Fruit fly (Drosophila melanogaster): ENCODE results near the gene CG14969.

The CG14969 gene

DNA sequence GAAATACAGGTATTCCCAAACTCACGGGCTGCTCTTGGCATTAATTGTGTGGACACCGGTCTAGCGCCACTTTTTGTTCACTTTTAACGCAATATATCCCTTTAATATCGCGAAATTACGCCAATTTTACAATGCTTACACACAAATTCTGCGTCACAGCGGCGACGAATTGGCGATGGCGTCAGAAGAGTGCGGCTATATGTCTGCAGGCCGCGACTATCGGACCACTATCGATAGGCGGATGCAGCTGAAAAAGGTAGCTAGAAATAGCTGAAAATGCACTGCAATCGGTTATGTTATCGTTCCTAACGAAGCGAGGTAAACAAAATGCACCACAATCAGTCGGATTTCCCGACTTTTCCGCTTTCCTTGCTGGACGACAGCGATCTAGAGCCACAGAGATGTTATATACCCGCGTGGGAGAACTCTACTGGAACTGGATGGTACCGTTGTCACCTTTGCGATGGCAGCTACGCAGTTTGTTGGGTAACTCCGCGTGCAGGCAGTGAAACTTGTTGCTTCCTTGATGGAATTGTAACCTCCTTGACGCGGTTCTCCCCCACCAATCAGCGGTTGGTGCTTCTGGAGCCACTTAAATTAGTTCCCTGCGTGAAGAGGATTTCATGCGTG lies 39.3 kb upstream of the CG14969 start, which contains the start of the genes Ythdc1 and CG12010 (continued):
- TF ChIP-seq en (GFP tag; optimal IDR thresholded peaks at IDR 0.05) (no peak), oc (tag; optimal IDR thresholded peaks at IDR 0.05) (no peak), pros (GFP tag; optimal IDR thresholded peaks at IDR 0.05) (no peak), Rx (GFP tag; IDR thresholded peaks at IDR 0.05) (no peak), CG5180 (GFP tag; optimal IDR thresholded peaks at IDR 0.05) (no peak), CG7963 (GFP tag; IDR thresholded peaks at IDR 0.05; ENCODE audit: partially characterized antibody) (peak; percentile 95), Dfd (GFP tag; optimal IDR thresholded peaks at IDR 0.05) (no peak), CG7357 (GFP tag; IDR thresholded peaks at IDR 0.05) (0 out of 3 replicates have a peak, but pooled peaks have one; percentile 21), H2.0 (GFP tag; IDR thresholded peaks at IDR 0.05) (no peak), CG8944 (GFP tag; optimal IDR thresholded peaks at IDR 0.05) (no peak), corto (GFP tag; optimal IDR thresholded peaks at IDR 0.05) (no peak), CG13624 (GFP tag; optimal IDR thresholded peaks at IDR 0.05) (peak; percentile 78), lov (optimal IDR thresholded peaks at IDR 0.05) (no peak), lov (GFP tag; IDR thresholded peaks at IDR 0.05) (no peak), CG15073 (GFP tag; optimal IDR thresholded peaks at IDR 0.05) (no peak), Spps (tag; optimal IDR thresholded peaks at IDR 0.05) (no peak), CG3995 (GFP tag; optimal IDR thresholded peaks at IDR 0.05) (peak; percentile 68), cato (GFP tag; optimal IDR thresholded peaks at IDR 0.05; ENCODE audit: borderline replicate concordance) (no peak), CrebB (tag; optimal IDR thresholded peaks at IDR 0.05) (no peak), CG10366 (GFP tag; IDR thresholded peaks at IDR 0.05) (no peak), chm (GFP tag; IDR thresholded peaks at IDR 0.05) (no peak), Mad (GFP tag; optimal IDR thresholded peaks at IDR 0.05) (no peak), unpg (GFP tag; optimal IDR thresholded peaks at IDR 0.05) (no peak), onecut (GFP tag; IDR thresholded peaks at IDR 0.05) (peak; percentile 74), Pdp1 (GFP tag; optimal IDR thresholded peaks at IDR 0.05) (peak in 1 of 2 experiments; percentile 51), D (optimal IDR thresholded peaks at IDR 0.05) (peak; percentile 47), D (GFP tag; optimal IDR thresholded peaks at IDR 0.05) (no peak), bab2 (GFP tag; optimal IDR thresholded peaks at IDR 0.05) (no peak), fd3F (GFP tag; optimal IDR thresholded peaks at IDR 0.05) (no peak), exex (tag; optimal IDR thresholded peaks at IDR 0.05) (no peak), Myb (GFP tag; optimal IDR thresholded peaks at IDR 0.05) (peak; percentile 45), esg (GFP tag; conservative IDR thresholded peaks at IDR 0.05) (no peak), fd96Cb (tag; optimal IDR thresholded peaks at IDR 0.05) (no peak), Abd-B (GFP tag; optimal IDR thresholded peaks at IDR 0.05) (no peak), CG15696 (tag; optimal IDR thresholded peaks at IDR 0.05) (no peak), toy (GFP tag; IDR thresholded peaks at IDR 0.05) (no peak), CG1602 (GFP tag; optimal IDR thresholded peaks at IDR 0.05) (no peak), NC2α (GFP tag; optimal IDR thresholded peaks at IDR 0.05) (no peak), pan (optimal IDR thresholded peaks at IDR 0.05) (no peak), pan (GFP tag; optimal IDR thresholded peaks at IDR 0.05 in 1 of 2, IDR thresholded peaks at IDR 0.05 in 1 of 2) (no peak), CG12769 (tag; optimal IDR thresholded peaks at IDR 0.05) (no peak), CG31388 (GFP tag; optimal IDR thresholded peaks at IDR 0.05) (no peak), luna (GFP tag; optimal IDR thresholded peaks at IDR 0.05) (no peak), Drgx (GFP tag; IDR thresholded peaks at IDR 0.05) (no peak), CG8924 (tag; optimal IDR thresholded peaks at IDR 0.05) (no peak), CG3163 (GFP tag; optimal IDR thresholded peaks at IDR 0.05) (no peak), ems (GFP tag; optimal IDR thresholded peaks at IDR 0.05) (no peak), CG1233 (GFP tag; optimal IDR thresholded peaks at IDR 0.05) (no peak), Scr (GFP tag; IDR thresholded peaks at IDR 0.05; ENCODE audit: partially characterized antibody) (peak; percentile 88), tll (GFP tag; optimal IDR thresholded peaks at IDR 0.05) (no peak), CG10147 (GFP tag; optimal IDR thresholded peaks at IDR 0.05) (no peak)
